Worm (Caenorhabditis elegans) whole organism, young adult: ENCODE data around the gene tag-340.

ENCODE experiments used
- C06A6.2 ChIP-seq: fragments of 200-800 bp; sonication (Bioruptor generic); conservative IDR thresholded peaks from 2 replicates; pipeline ENCODE4 v1.3.6; 2022; ENCODE audit warnings: missing genetic modification characterization, missing compliant biosample characterization
- C17E4.6 ChIP-seq: fragments of 200-800 bp; sonication (Bioruptor generic); IDR thresholded peaks from 2 replicates; pipeline ENCODE4 v1.3.6; 2022; ENCODE audit warnings: missing genetic modification reagents, missing genetic modification characterization, missing compliant biosample characterization
- F23B12.7 ChIP-seq: sonication (generic microtip); optimal IDR thresholded peaks from 2 replicates; lab custom pipeline; 2017; ENCODE audit warnings: missing genetic modification characterization, mild to moderate bottlenecking, missing compliant biosample characterization, antibody characterized with exemption, moderate library complexity; ENCODE audit not compliant: insufficient read depth
- F33H1.4 ChIP-seq: fragments of 200-800 bp; sonication (Bioruptor generic); IDR thresholded peaks from 2 replicates; pipeline ENCODE4 v1.3.6; 2022; ENCODE audit warnings: missing genetic modification reagents, missing genetic modification characterization, missing compliant biosample characterization
- F57A8.1 ChIP-seq: fragments of 200-800 bp; sonication (Bioruptor generic); optimal IDR thresholded peaks from 2 replicates; lab custom pipeline; 2018; ENCODE audit warnings: mild to moderate bottlenecking, missing genetic modification characterization, moderate library complexity, missing compliant biosample characterization
- K11D2.4 ChIP-seq: fragments of 200-800 bp; sonication (Bioruptor generic); IDR thresholded peaks from 2 replicates; pipeline ENCODE4 v1.3.6; 2022; ENCODE audit warnings: missing genetic modification reagents, missing genetic modification characterization, missing compliant biosample characterization
- T07F8.4 ChIP-seq: sonication (generic microtip); optimal IDR thresholded peaks from 2 replicates; lab custom pipeline; 2016; ENCODE audit warnings: mild to moderate bottlenecking, missing genetic modification characterization, moderate library complexity, missing compliant biosample characterization
- Y53F4B.3 ChIP-seq: fragments of 200-800 bp; sonication (Bioruptor generic); IDR thresholded peaks from 2 replicates; pipeline ENCODE4 v1.3.6; 2022; ENCODE audit warnings: missing genetic modification reagents, missing genetic modification characterization, missing compliant biosample characterization
- Y56A3A.18 ChIP-seq: fragments of 200-800 bp; sonication (Bioruptor generic); IDR thresholded peaks from 2 replicates; pipeline ENCODE4 v1.3.6; 2022; ENCODE audit warnings: missing genetic modification reagents, missing genetic modification characterization, missing compliant biosample characterization
- Y79H2A.3 ChIP-seq: fragments of 200-800 bp; sonication (Bioruptor generic); conservative IDR thresholded peaks from 2 replicates; pipeline ENCODE4 v1.3.6; 2022; ENCODE audit warnings: missing genetic modification reagents, missing genetic modification characterization, missing compliant biosample characterization
- ZK185.1 ChIP-seq: sonication (generic microtip); optimal IDR thresholded peaks from 2 replicates; lab custom pipeline; 2016; ENCODE audit warnings: mild to moderate bottlenecking, missing genetic modification characterization, missing compliant biosample characterization; ENCODE audit not compliant: poor library complexity, severe bottlenecking
- atf-7 ChIP-seq: sonication (generic microtip); optimal IDR thresholded peaks from 2 replicates; lab custom pipeline; 2017; ENCODE audit warnings: mild to moderate bottlenecking, missing genetic modification characterization, missing compliant biosample characterization
- bed-2 ChIP-seq: fragments of 200-800 bp; sonication (Bioruptor generic); IDR thresholded peaks from 2 replicates; pipeline ENCODE4 v1.3.6; 2022; ENCODE audit warnings: missing genetic modification reagents, missing genetic modification characterization, missing compliant biosample characterization
- ccch-3 ChIP-seq: fragments of 200-800 bp; sonication (Bioruptor generic); optimal IDR thresholded peaks from 2 replicates; lab custom pipeline; 2018; ENCODE audit warnings: mild to moderate bottlenecking, missing genetic modification characterization, missing compliant biosample characterization
- cebp-2 ChIP-seq: fragments of 200-800 bp; sonication (Bioruptor generic); IDR thresholded peaks from 2 replicates; pipeline ENCODE4 v1.3.6; 2022; ENCODE audit warnings: missing genetic modification characterization, missing compliant biosample characterization
- ceh-79 ChIP-seq: sonication (generic microtip); optimal IDR thresholded peaks from 2 replicates; lab custom pipeline; 2017; ENCODE audit warnings: mild to moderate bottlenecking, missing genetic modification characterization, missing compliant biosample characterization
- ceh-91 ChIP-seq: fragments of 200-800 bp; sonication (Bioruptor generic); IDR thresholded peaks from 2 replicates; pipeline ENCODE4 v1.3.6; 2022; ENCODE audit warnings: missing genetic modification reagents, missing genetic modification characterization, missing compliant biosample characterization
- dpl-1 ChIP-seq: fragments of 150-350 bp; optimal IDR thresholded peaks from 2 replicates; lab custom pipeline; 2014; ENCODE audit warnings: missing biosample characterization, missing genetic modification reagents, missing genetic modification characterization
- efl-1 ChIP-seq: fragments of 150-350 bp; optimal IDR thresholded peaks from 2 replicates; lab custom pipeline; 2014; ENCODE audit warnings: missing biosample characterization, missing genetic modification reagents, missing genetic modification characterization
- hmg-20 ChIP-seq: fragments of 200-800 bp; sonication (Bioruptor generic); IDR thresholded peaks from 2 replicates; pipeline ENCODE4 v1.3.6; 2022; ENCODE audit warnings: missing genetic modification reagents, missing genetic modification characterization, missing compliant biosample characterization
- hrde-1 ChIP-seq: sonication (generic microtip); optimal IDR thresholded peaks from 2 replicates; lab custom pipeline; 2016; ENCODE audit warnings: missing genetic modification characterization, mild to moderate bottlenecking, missing compliant biosample characterization, moderate library complexity, missing genotype, missing genetic modification reagents, borderline replicate concordance
- hsf-1 ChIP-seq: fragments of 200-800 bp; sonication (Bioruptor generic); IDR thresholded peaks from 2 replicates; pipeline ENCODE4 v1.3.6; 2022; ENCODE audit warnings: missing genetic modification reagents, missing genetic modification characterization, missing compliant biosample characterization
- lin-26 ChIP-seq: fragments of 200-800 bp; sonication (Bioruptor generic); IDR thresholded peaks from 2 replicates; pipeline ENCODE4 v1.3.6; 2022; ENCODE audit warnings: missing genetic modification reagents, missing genetic modification characterization, missing compliant biosample characterization
- lin-40 ChIP-seq: sonication (generic microtip); optimal IDR thresholded peaks from 2 replicates; lab custom pipeline; 2016; ENCODE audit warnings: missing genetic modification characterization, mild to moderate bottlenecking, missing compliant biosample characterization, missing genotype, missing genetic modification reagents
- lir-1 ChIP-seq: fragments of 200-800 bp; sonication (Bioruptor generic); conservative IDR thresholded peaks from 2 replicates; pipeline ENCODE4 v1.3.6; 2022; ENCODE audit warnings: missing genetic modification reagents, missing genetic modification characterization, missing compliant biosample characterization
- mcd-1 ChIP-seq: fragments of 200-800 bp; sonication (Bioruptor generic); IDR thresholded peaks from 2 replicates; pipeline ENCODE4 v1.3.6; 2022; ENCODE audit warnings: missing genetic modification reagents, missing genetic modification characterization, missing compliant biosample characterization
- mes-4 ChIP-seq: sonication (generic microtip); optimal IDR thresholded peaks from 2 replicates; lab custom pipeline; 2016; ENCODE audit warnings: missing genotype, missing genetic modification characterization, missing compliant biosample characterization
- nhr-80 ChIP-seq: sonication (generic microtip); optimal IDR thresholded peaks from 2 replicates; lab custom pipeline; 2016; ENCODE audit warnings: missing genetic modification characterization, missing compliant biosample characterization
- rpc-1 ChIP-seq, 2 experiments: fragments of 150-350 bp in 1 of 2; sonication (generic microtip) in 1 of 2; optimal IDR thresholded peaks; 2 replicates each; lab custom pipeline; 2014 to 2018; ENCODE audit warnings: missing biosample characterization in 1 of 2, missing genetic modification characterization in 1 of 2, missing genetic modification reagents in 1 of 2, missing genotype in 1 of 2
- snpc-1.1 ChIP-seq: sonication (generic microtip); optimal IDR thresholded peaks from 2 replicates; lab custom pipeline; 2017; ENCODE audit warnings: missing genetic modification characterization, mild to moderate bottlenecking, missing compliant biosample characterization, antibody characterized with exemption, moderate library complexity, missing genotype, missing genetic modification reagents; ENCODE audit not compliant: insufficient read depth
- snpc-4 ChIP-seq, 5 experiments: fragments of 150-350 bp in 1 of 5; sonication (generic microtip) in 4 of 5; optimal IDR thresholded peaks; 2 replicates each; lab custom pipeline; 2014 to 2018; ENCODE audit warnings: missing genetic modification characterization in 5 of 5, missing biosample characterization in 3 of 5, antibody characterized with exemption in 2 of 5, mild to moderate bottlenecking in 2 of 5, missing compliant biosample characterization in 2 of 5, missing genotype in 2 of 5, moderate library complexity in 2 of 5, missing genetic modification reagents in 1 of 5
- tbx-9 ChIP-seq: sonication (generic microtip); optimal IDR thresholded peaks from 2 replicates; lab custom pipeline; 2016; ENCODE audit warnings: borderline replicate concordance, missing genetic modification characterization, inconsistent platforms, missing compliant biosample characterization
- tlf-1 ChIP-seq: fragments of 200-800 bp; sonication (Bioruptor generic); optimal IDR thresholded peaks from 2 replicates; lab custom pipeline; 2018; ENCODE audit warnings: mild to moderate bottlenecking, missing genetic modification characterization, missing compliant biosample characterization
- zfh-2 ChIP-seq: fragments of 200-800 bp; sonication (Bioruptor generic); conservative IDR thresholded peaks from 2 replicates; pipeline ENCODE4 v1.3.6; 2022; ENCODE audit warnings: missing genetic modification reagents, missing genetic modification characterization, missing compliant biosample characterization
- ztf-22 ChIP-seq: fragments of 200-800 bp; sonication (Bioruptor generic); optimal IDR thresholded peaks from 2 replicates; lab custom pipeline; 2018; ENCODE audit warnings: mild to moderate bottlenecking, missing genetic modification characterization, moderate library complexity, missing compliant biosample characterization
- ztf-6 ChIP-seq: fragments of 200-800 bp; sonication (Bioruptor generic); IDR thresholded peaks from 2 replicates; pipeline ENCODE4 v1.3.6; 2022; ENCODE audit warnings: missing genetic modification reagents, missing genetic modification characterization, missing compliant biosample characterization

Gene tag-340

ce11 chrIII:4866762-4867161 lies 33.5 kb upstream of the tag-340 start, which contains the start of gene C35D10.17:
Gene C35D10.17, plus strand, starts transcription at chrIII:4867062.
- no peak for TF ChIP-seq ccch-3 (GFP tag; lab: Kevin White, UChicago)
- TF ChIP-seq rpc-1 (optimal IDR thresholded peaks at IDR 0.05; lab: Kevin White, UChicago): no peak
- TF ChIP-seq rpc-1 (tag; optimal IDR thresholded peaks at IDR 0.05; lab: Kevin White, UChicago): no peak
- no peak for TF ChIP-seq dpl-1 (GFP tag; lab: Kevin White, UChicago)
- TF ChIP-seq efl-1 (GFP tag; lab: Kevin White, UChicago): no peak
- TF ChIP-seq C17E4.6 (GFP tag; lab: Robert Waterston, UW): no peak
- no peak for TF ChIP-seq nhr-80 (tag; lab: Kevin White, UChicago)
- no peak for TF ChIP-seq ceh-91 (GFP tag; lab: Robert Waterston, UW)
- TF ChIP-seq tlf-1 (GFP tag; lab: Kevin White, UChicago): no peak
- no peak for TF ChIP-seq snpc-1.1 (tag; lab: Kevin White, UChicago)

- no peak for TF ChIP-seq F33H1.4 (GFP tag; lab: Robert Waterston, UW)
- TF ChIP-seq Y56A3A.18 (GFP tag; lab: Robert Waterston, UW): no peak
- TF ChIP-seq ztf-6 (GFP tag; lab: Robert Waterston, UW): no peak
- TF ChIP-seq mes-4 (tag; lab: Kevin White, UChicago): no peak
- TF ChIP-seq cebp-2 (GFP tag; lab: Robert Waterston, UW): no peak
- TF ChIP-seq ztf-22 (GFP tag; lab: Kevin White, UChicago): no peak
- no peak for TF ChIP-seq lin-26 (GFP tag; lab: Robert Waterston, UW)
- TF ChIP-seq C06A6.2 (GFP tag; lab: Robert Waterston, UW): no peak
- TF ChIP-seq nhr-80 (tag; lab: Kevin White, UChicago): no peak
- no peak for TF ChIP-seq hsf-1 (GFP tag; lab: Robert Waterston, UW)
- TF ChIP-seq Y79H2A.3 (GFP tag; lab: Robert Waterston, UW): no peak
- TF ChIP-seq snpc-4 (GFP tag; optimal IDR thresholded peaks at IDR 0.05; lab: Kevin White, UChicago): no peak
- TF ChIP-seq snpc-4 (tag; optimal IDR thresholded peaks at IDR 0.05; lab: Kevin White, UChicago): no peak
- no peak for TF ChIP-seq lin-40 (tag; lab: Kevin White, UChicago)
- TF ChIP-seq K11D2.4 (GFP tag; lab: Robert Waterston, UW): no peak
Measured at ce11 chrIII:4868643-4869042, 31.7 kb upstream of the tag-340 start, which contains the start of the genes msd-4 and C35D10.3. Gene msd-4, minus strand, starts transcription at chrIII:4868743. Gene C35D10.3, plus strand, starts transcription at chrIII:4868921.

ce11 chrIII:4870478-4870877 lies 29.8 kb upstream of the tag-340 start, which contains the start of gene gipc-1:
Gene gipc-1, plus strand, starts transcription at chrIII:4870778.
- no peak for TF ChIP-seq Y53F4B.3 (GFP tag; lab: Robert Waterston, UW)
- no peak for TF ChIP-seq F57A8.1 (GFP tag; lab: Kevin White, UChicago)
- no peak for TF ChIP-seq F23B12.7 (tag; lab: Kevin White, UChicago)

ce11 chrIII:4873395-4873794 lies 26.9 kb upstream of the tag-340 start:
- TF ChIP-seq atf-7 (no peak), zfh-2 (no peak), ZK185.1 (tag; lab: Kevin White, UChicago) (no peak), T07F8.4 (no peak), lir-1 (GFP tag; lab: Robert Waterston, UW) (no peak), hrde-1 (tag; lab: Kevin White, UChicago) (no peak), bed-2 (GFP tag; lab: Robert Waterston, UW) (no peak), tbx-9 (tag; lab: Kevin White, UChicago) (no peak), hmg-20 (GFP tag; lab: Robert Waterston, UW) (no peak), mcd-1 (no peak), ceh-79 (tag; lab: Kevin White, UChicago) (no peak)
- TF ChIP-seq, all 124 proteins: peak for 0
